Worm (Caenorhabditis elegans) whole organism, L4/young adult: Measurements from ENCODE around the gene lrpc-1.

ENCODE experiments used
- dao-5 ChIP-seq: sonication (generic microtip); optimal IDR thresholded peaks from 2 replicates; lab custom pipeline; 2016; ENCODE audit warnings: missing genotype, missing genetic modification characterization, moderate library complexity, missing compliant biosample characterization
- him-1 ChIP-seq: sonication (generic microtip); optimal IDR thresholded peaks from 2 replicates; lab custom pipeline; 2016; ENCODE audit warnings: missing genotype, missing genetic modification reagents, missing genetic modification characterization, missing compliant biosample characterization

ce11 chrV:5559882-5560281, 53.1 kb downstream of the lrpc-1 start:
- TF ChIP-seq him-1 (tag; lab: Kevin White, UChicago), result no peak
- TF ChIP-seq dao-5 (tag; lab: Kevin White, UChicago), result no peak
